Fruit fly (Drosophila melanogaster) whole organism, embryonic: ENCODE results near the gene MtnE.

Experiments used
- Antp ChIP-seq: fragments of 200-800 bp; sonication (Bioruptor generic); optimal IDR thresholded peaks from 3 replicates; lab custom pipeline; 2016; ENCODE audit warnings: missing biosample characterization, missing genetic modification characterization
- CG1024 ChIP-seq: fragments of 200-800 bp; sonication (Bioruptor generic); IDR thresholded peaks from 2 replicates; pipeline ENCODE4 v1.3.6; 2022; ENCODE audit warnings: missing biosample characterization, missing genetic modification characterization
- CG10366 ChIP-seq: fragments of 200-800 bp; sonication (Bioruptor generic); IDR thresholded peaks from 2 replicates; pipeline ENCODE4 v1.3.6; 2022; ENCODE audit warnings: missing biosample characterization, missing genetic modification characterization
- CG11696 ChIP-seq: fragments of 200-800 bp; sonication (Bioruptor generic); IDR thresholded peaks from 2 replicates; pipeline ENCODE4 v1.3.6; 2022; ENCODE audit warnings: missing biosample characterization, missing genetic modification characterization
- CG12299 ChIP-seq: fragments of 200-800 bp; sonication (Bioruptor generic); optimal IDR thresholded peaks from 2 replicates; lab custom pipeline; 2018; ENCODE audit warnings: missing biosample characterization, mild to moderate bottlenecking, missing genetic modification characterization
- CG15601 ChIP-seq: fragments of 200-800 bp; sonication (Bioruptor generic); optimal IDR thresholded peaks from 3 replicates; lab custom pipeline; 2019; ENCODE audit warnings: missing biosample characterization, mild to moderate bottlenecking, missing genetic modification characterization, moderate library complexity
- CG16815 ChIP-seq: fragments of 200-800 bp; sonication (Bioruptor generic); optimal IDR thresholded peaks from 3 replicates; lab custom pipeline; 2017; ENCODE audit warnings: missing biosample characterization, mild to moderate bottlenecking, missing genetic modification characterization
- CG18262 ChIP-seq: fragments of 200-800 bp; optimal IDR thresholded peaks from 3 replicates; lab custom pipeline; 2019; ENCODE audit warnings: missing biosample characterization, mild to moderate bottlenecking, missing genetic modification characterization, moderate library complexity
- CG18599 ChIP-seq: fragments of 200-800 bp; sonication (Bioruptor generic); optimal IDR thresholded peaks from 3 replicates; lab custom pipeline; 2017; ENCODE audit warnings: missing biosample characterization, missing genetic modification characterization, mild to moderate bottlenecking, moderate library complexity, missing genetic modification reagents
- CG2889 ChIP-seq: fragments of 200-800 bp; sonication (Bioruptor generic); IDR thresholded peaks from 3 replicates; pipeline ENCODE4 v1.3.6; 2022; ENCODE audit warnings: missing biosample characterization, missing genetic modification characterization
- CG32532 ChIP-seq: fragments of 200-800 bp; sonication (Bioruptor generic); IDR thresholded peaks from 2 replicates; pipeline ENCODE4 v1.3.6; 2022; ENCODE audit warnings: missing biosample characterization, missing genetic modification characterization
- CG3281 ChIP-seq: fragments of 200-800 bp; sonication (Bioruptor generic); optimal IDR thresholded peaks from 3 replicates; lab custom pipeline; 2017; ENCODE audit warnings: missing biosample characterization, mild to moderate bottlenecking, missing genetic modification characterization
- CG33557 ChIP-seq: fragments of 200-800 bp; sonication (Bioruptor generic); optimal IDR thresholded peaks from 2 replicates; lab custom pipeline; 2019; ENCODE audit warnings: missing biosample characterization, mild to moderate bottlenecking, missing genetic modification characterization, moderate library complexity
- CG3726 ChIP-seq: fragments of 200-800 bp; sonication (Bioruptor generic); IDR thresholded peaks from 3 replicates; pipeline ENCODE4, ENCODE4 v1.3.6; 2022; ENCODE audit warnings: missing biosample characterization, missing genetic modification characterization
- D19A ChIP-seq: fragments of 200-800 bp; optimal IDR thresholded peaks from 3 replicates; lab custom pipeline; 2019; ENCODE audit warnings: missing biosample characterization, mild to moderate bottlenecking, missing genetic modification characterization, moderate library complexity
- Dfd ChIP-seq, 2 experiments: fragments of >200 bp; optimal IDR thresholded peaks; 2 replicates each; lab custom pipeline; 2017; ENCODE audit warnings: missing biosample characterization in 2 of 2, missing genetic modification characterization in 2 of 2
- Dll ChIP-seq: fragments of 200-800 bp; sonication (Bioruptor generic); IDR thresholded peaks from 4 replicates; pipeline ENCODE4 v1.3.6; 2022; ENCODE audit warnings: missing biosample characterization, missing genetic modification characterization; ENCODE audit not compliant: partially characterized antibody
- Doc2 ChIP-seq: fragments of 200-800 bp; sonication (Bioruptor generic); IDR thresholded peaks from 2 replicates; pipeline ENCODE4 v1.3.6; 2022; ENCODE audit warnings: missing biosample characterization, missing genetic modification characterization
- Dref ChIP-seq: fragments of 200-800 bp; sonication (Bioruptor generic); IDR thresholded peaks from 2 replicates; pipeline ENCODE4 v1.3.6; 2022; ENCODE audit warnings: missing biosample characterization, missing genetic modification characterization
- E2f1 ChIP-seq: fragments of 200-800 bp; sonication (Bioruptor generic); IDR thresholded peaks from 2 replicates; pipeline ENCODE4 v1.3.6; 2022; ENCODE audit warnings: missing biosample characterization, missing genetic modification characterization
- Hr3 ChIP-seq: fragments of 200-800 bp; sonication (Bioruptor generic); optimal IDR thresholded peaks from 3 replicates; lab custom pipeline; 2016; ENCODE audit warnings: missing biosample characterization, missing genetic modification characterization
- Mrtf ChIP-seq: fragments of 200-800 bp; sonication (Bioruptor generic); IDR thresholded peaks from 3 replicates; pipeline ENCODE4 v1.3.6; 2022; ENCODE audit warnings: missing biosample characterization, missing genetic modification characterization
- Opbp ChIP-seq: fragments of 200-800 bp; sonication (Bioruptor generic); IDR thresholded peaks from 3 replicates; pipeline ENCODE4 v1.3.6; 2022; ENCODE audit warnings: missing biosample characterization, missing genetic modification characterization; ENCODE audit not compliant: partially characterized antibody
- Ptx1 ChIP-seq: fragments of 200-800 bp; sonication (Bioruptor generic); IDR thresholded peaks from 2 replicates; pipeline ENCODE4 v1.3.6; 2022; ENCODE audit warnings: missing biosample characterization, missing genetic modification characterization
- Ravus ChIP-seq: fragments of 200-800 bp; sonication (Bioruptor generic); IDR thresholded peaks from 2 replicates; pipeline ENCODE4 v1.3.6; 2022; ENCODE audit warnings: missing biosample characterization, missing genetic modification characterization
- TFAM ChIP-seq: fragments of 200-800 bp; sonication (Bioruptor generic); optimal IDR thresholded peaks from 2 replicates; lab custom pipeline; 2017; ENCODE audit warnings: missing biosample characterization, missing genetic modification characterization, inconsistent platforms
- Tbp ChIP-seq: fragments of >200 bp; optimal IDR thresholded peaks from 2 replicates; lab custom pipeline; 2018; ENCODE audit warnings: missing biosample characterization, missing genetic modification characterization
- ash1 ChIP-seq: fragments of 200-800 bp; sonication (Bioruptor generic); optimal IDR thresholded peaks from 2 replicates; lab custom pipeline; 2018; ENCODE audit warnings: missing biosample characterization, mild to moderate bottlenecking, missing genetic modification characterization
- btn ChIP-seq: fragments of 200-800 bp; sonication (Bioruptor generic); optimal IDR thresholded peaks from 2 replicates; lab custom pipeline; 2016; ENCODE audit warnings: missing biosample characterization, missing genetic modification characterization
- cad ChIP-seq: fragments of >200 bp; optimal IDR thresholded peaks from 2 replicates; lab custom pipeline; 2017; ENCODE audit warnings: missing biosample characterization, missing genetic modification characterization
- caup ChIP-seq: fragments of 200-800 bp; sonication (Bioruptor generic); optimal IDR thresholded peaks from 3 replicates; lab custom pipeline; 2017; ENCODE audit warnings: missing biosample characterization, mild to moderate bottlenecking, missing genetic modification characterization, moderate library complexity; ENCODE audit not compliant: severe bottlenecking
- da ChIP-seq: fragments of 200-800 bp; sonication (Bioruptor generic); optimal IDR thresholded peaks from 2 replicates; lab custom pipeline; 2016; ENCODE audit warnings: missing biosample characterization, missing genetic modification characterization
- dan ChIP-seq: fragments of 200-800 bp; sonication (Bioruptor generic); IDR thresholded peaks from 2 replicates; pipeline ENCODE4 v1.3.6; 2022; ENCODE audit warnings: missing biosample characterization, missing genetic modification characterization
- dimm ChIP-seq: fragments of 200-800 bp; sonication (Bioruptor generic); IDR thresholded peaks from 2 replicates; pipeline ENCODE4 v1.3.6; 2022; ENCODE audit warnings: missing biosample characterization, missing genetic modification characterization
- dysf ChIP-seq: fragments of 200-800 bp; sonication (Bioruptor generic); IDR thresholded peaks from 3 replicates; pipeline ENCODE4 v1.3.6; 2022; ENCODE audit warnings: missing biosample characterization, missing genetic modification characterization
- ftz-f1 ChIP-seq: fragments of 200-800 bp; sonication (Bioruptor generic); optimal IDR thresholded peaks from 2 replicates; lab custom pipeline; 2016; ENCODE audit warnings: missing biosample characterization, missing genetic modification characterization
- gro ChIP-seq: fragments of 200-800 bp; sonication (Bioruptor generic); optimal IDR thresholded peaks from 2 replicates; lab custom pipeline; 2016; ENCODE audit warnings: missing biosample characterization, missing genetic modification characterization
- h ChIP-seq: fragments of >200 bp; optimal IDR thresholded peaks from 2 replicates; lab custom pipeline; 2017
- luna ChIP-seq: fragments of 200-800 bp; sonication (Bioruptor generic); optimal IDR thresholded peaks from 2 replicates; lab custom pipeline; 2016; ENCODE audit warnings: missing biosample characterization, missing genetic modification characterization
- nau ChIP-seq: fragments of 200-800 bp; sonication (Bioruptor generic); optimal IDR thresholded peaks from 3 replicates; lab custom pipeline; 2017; ENCODE audit warnings: missing biosample characterization, mild to moderate bottlenecking, missing genetic modification characterization, missing genetic modification reagents
- nmo ChIP-seq: fragments of 200-800 bp; sonication (Bioruptor generic); optimal IDR thresholded peaks from 2 replicates; lab custom pipeline; 2018; ENCODE audit warnings: missing biosample characterization, mild to moderate bottlenecking, missing genetic modification characterization, moderate library complexity
- pb ChIP-seq: fragments of 200-800 bp; sonication (Bioruptor generic); optimal IDR thresholded peaks from 3 replicates; lab custom pipeline; 2016; ENCODE audit warnings: missing biosample characterization, missing genetic modification characterization
- pum ChIP-seq: fragments of 200-800 bp; sonication (Bioruptor generic); optimal IDR thresholded peaks from 2 replicates; lab custom pipeline; 2016; ENCODE audit warnings: missing biosample characterization, missing genetic modification characterization
- pzg ChIP-seq: fragments of 200-800 bp; sonication (Bioruptor generic); optimal IDR thresholded peaks from 3 replicates; lab custom pipeline; 2018; ENCODE audit warnings: missing biosample characterization, mild to moderate bottlenecking, missing genetic modification characterization, moderate library complexity
- repo ChIP-seq: fragments of 200-800 bp; sonication (Bioruptor generic); optimal IDR thresholded peaks from 2 replicates; lab custom pipeline; 2016; ENCODE audit warnings: missing biosample characterization, missing genetic modification characterization
- shn ChIP-seq: fragments of 200-800 bp; sonication (Bioruptor generic); optimal IDR thresholded peaks from 3 replicates; lab custom pipeline; 2016; ENCODE audit warnings: missing biosample characterization, missing genetic modification characterization
- sr ChIP-seq: fragments of 200-800 bp; sonication (Bioruptor generic); IDR thresholded peaks from 3 replicates; pipeline ENCODE4 v1.3.6; 2022; ENCODE audit warnings: missing biosample characterization, missing genetic modification characterization
- sug ChIP-seq: fragments of 200-800 bp; optimal IDR thresholded peaks from 2 replicates; lab custom pipeline; 2019; ENCODE audit warnings: missing biosample characterization, mild to moderate bottlenecking, missing genetic modification characterization, moderate library complexity
- tup ChIP-seq: fragments of 200-800 bp; sonication (Bioruptor generic); optimal IDR thresholded peaks from 2 replicates; lab custom pipeline; 2016; ENCODE audit warnings: missing biosample characterization, mild to moderate bottlenecking, missing genetic modification characterization, moderate library complexity
- twi ChIP-seq: fragments of 200-800 bp; optimal IDR thresholded peaks from 2 replicates; lab custom pipeline; 2019; ENCODE audit warnings: missing biosample characterization, mild to moderate bottlenecking, missing genetic modification characterization, moderate library complexity
- vvl ChIP-seq: fragments of 200-800 bp; sonication (Bioruptor generic); IDR thresholded peaks from 2 replicates; pipeline ENCODE4 v1.3.6; 2022; ENCODE audit warnings: missing biosample characterization, missing genetic modification characterization
- zfh1 ChIP-seq: fragments of 200-800 bp; sonication (Bioruptor generic); IDR thresholded peaks from 3 replicates; pipeline ENCODE4 v1.3.6; 2022; ENCODE audit warnings: missing biosample characterization, missing genetic modification characterization

MtnE gene

dm6 chr3R:20579816-20580215 is 45.3 kb upstream of the MtnE start, which contains the start of the genes EloB and Srp14 (continued):
- peak; percentile 87 for TF ChIP-seq sug (tag; lab: Kevin White, UChicago)
- TF ChIP-seq gro, result peak; percentile 87
- peak; percentile 60 for TF ChIP-seq tup
- TF ChIP-seq CG18262 (tag; lab: Kevin White, UChicago), result peak; percentile 77
- peak; percentile 96 for TF ChIP-seq vvl (GFP tag; lab: Robert Waterston, UW)
- no peak for TF ChIP-seq h (lab: Kevin White, UChicago)
- peak; percentile 83 for TF ChIP-seq zfh1 (GFP tag; lab: Robert Waterston, UW)
- TF ChIP-seq btn, result peak; percentile 13
- peak; percentile 70 for TF ChIP-seq shn (GFP tag; lab: Kevin White, UChicago)
- TF ChIP-seq dan, result no peak
- TF ChIP-seq Hr3 (GFP tag; lab: Kevin White, UChicago), result peak; percentile 78
- peak; percentile 77 for TF ChIP-seq E2f1 (GFP tag; lab: Robert Waterston, UW)
- peak; percentile 72; the same call in 2 of the 3 replicates for TF ChIP-seq dysf
- peak; percentile 64; the same call in 2 of the 3 replicates for TF ChIP-seq Mrtf
- peak; percentile 75 for TF ChIP-seq caup (GFP tag; lab: Kevin White, UChicago)
- TF ChIP-seq CG15601 (tag; lab: Kevin White, UChicago), result peak; percentile 84
- no peak for TF ChIP-seq nau (GFP tag; lab: Kevin White, UChicago)
- TF ChIP-seq CG3281 (GFP tag; lab: Kevin White, UChicago), result peak; percentile 81
- TF ChIP-seq TFAM, result peak; percentile 69
- peak; percentile 97 for TF ChIP-seq Opbp (GFP tag; lab: Robert Waterston, UW)
- TF ChIP-seq luna (GFP tag; lab: Kevin White, UChicago), result no peak
- peak; percentile 63 for TF ChIP-seq repo (GFP tag; lab: Kevin White, UChicago)
- peak; percentile 46 for TF ChIP-seq CG16815 (GFP tag; lab: Kevin White, UChicago)
- peak; percentile 78 for TF ChIP-seq CG2889 (GFP tag; lab: Robert Waterston, UW)
- TF ChIP-seq Dref (GFP tag; lab: Robert Waterston, UW), result peak; percentile 95
- no peak for TF ChIP-seq Dfd (GFP tag; optimal IDR thresholded peaks at IDR 0.05; lab: Kevin White, UChicago)
- TF ChIP-seq CG1024 (GFP tag; lab: Robert Waterston, UW), result peak; percentile 75
- peak; percentile 92 for TF ChIP-seq pzg (GFP tag; lab: Kevin White, UChicago)
- peak; percentile 23 for TF ChIP-seq pb (GFP tag; lab: Kevin White, UChicago)
- TF ChIP-seq CG12299, result peak; percentile 81
- TF ChIP-seq Ravus (GFP tag; lab: Robert Waterston, UW), result no peak
- TF ChIP-seq da (GFP tag; lab: Kevin White, UChicago), result peak; percentile 31
- TF ChIP-seq nmo (GFP tag; lab: Kevin White, UChicago), result peak; percentile 89
- 0 out of 3 replicates have a peak, but pooled peaks have one; percentile 13 for TF ChIP-seq CG3726 (GFP tag; lab: Robert Waterston, UW)
- TF ChIP-seq Tbp (GFP tag; lab: Kevin White, UChicago), result no peak
- peak; percentile 89 for TF ChIP-seq CG32532 (GFP tag; lab: Robert Waterston, UW)
- TF ChIP-seq ash1 (GFP tag; lab: Kevin White, UChicago), result no peak
- TF ChIP-seq Ptx1 (GFP tag; lab: Robert Waterston, UW), result peak; percentile 80
- no peak for TF ChIP-seq CG18599
- TF ChIP-seq CG10366 (GFP tag; lab: Robert Waterston, UW), result peak; percentile 66
- 0 out of 3 replicates have a peak, but pooled peaks have one; percentile 23 for TF ChIP-seq sr (GFP tag; lab: Robert Waterston, UW)
- TF ChIP-seq Dll (GFP tag; lab: Robert Waterston, UW), result peak; percentile 99
- 0 out of 2 replicates have a peak, but pooled peaks have one; percentile 40 for TF ChIP-seq dimm (GFP tag; lab: Robert Waterston, UW)
- TF ChIP-seq CG33557, result peak; percentile 68
- TF ChIP-seq CG11696 (GFP tag; lab: Robert Waterston, UW), result no peak
- peak; percentile 100 for TF ChIP-seq ftz-f1
- TF ChIP-seq twi (tag; lab: Kevin White, UChicago), result peak; percentile 63
- TF ChIP-seq D19A (tag; lab: Kevin White, UChicago), result no peak
- TF ChIP-seq pum (GFP tag; lab: Kevin White, UChicago), result peak; percentile 76
- peak; percentile 83 for TF ChIP-seq Antp (GFP tag; lab: Kevin White, UChicago)
- no peak for TF ChIP-seq cad
- TF ChIP-seq Doc2 (GFP tag; lab: Robert Waterston, UW), result no peak
